Worm (Caenorhabditis elegans): ENCODE measurements around the gene H40L08.1.

ce11 chrX:15034787-15035186 is 49.1 kb downstream of the H40L08.1 start, which contains the start of gene dsc-1:
- TF ChIP-seq tra-4 (tag; optimal IDR thresholded peaks at IDR 0.05) (no peak), ama-1 (optimal IDR thresholded peaks at IDR 0.05) (no peak), pes-1 (GFP tag; IDR thresholded peaks at IDR 0.05) (no peak), hmbx-1 (tag; optimal IDR thresholded peaks at IDR 0.05) (no peak), hnd-1 (tag; optimal IDR thresholded peaks at IDR 0.05) (no peak), ceh-13 (GFP tag; optimal IDR thresholded peaks at IDR 0.05) (no peak), ceh-36 (tag; optimal IDR thresholded peaks at IDR 0.05) (peak; percentile 75), flt-1 (GFP tag; IDR thresholded peaks at IDR 0.05) (no peak), F13C5.2 (tag; optimal IDR thresholded peaks at IDR 0.05) (no peak), hmg-4 (GFP tag; optimal IDR thresholded peaks at IDR 0.05) (no peak), aly-1 (tag; optimal IDR thresholded peaks at IDR 0.05) (no peak)

All from whole organism, early embryonic.